Worm (Caenorhabditis elegans) whole organism, L3 larva: ENCODE results near the gene fbxb-35.

ENCODE experiments used
- aly-2 ChIP-seq: fragments of 150-350 bp; optimal IDR thresholded peaks from 2 replicates; lab custom pipeline; 2014; ENCODE audit warnings: missing biosample characterization, missing genetic modification characterization
- ceh-82 ChIP-seq: fragments of 150-350 bp; optimal IDR thresholded peaks from 2 replicates; lab custom pipeline; 2014; ENCODE audit warnings: missing biosample characterization, missing genetic modification characterization
- egl-27 ChIP-seq: sonication (generic microtip); optimal IDR thresholded peaks from 4 replicates; lab custom pipeline; 2017; ENCODE audit warnings: missing biosample characterization, missing genetic modification reagents, missing genetic modification characterization
- elt-2 ChIP-seq: sonication (generic microtip); optimal IDR thresholded peaks from 2 replicates; lab custom pipeline; 2016; ENCODE audit warnings: missing genetic modification reagents, mild to moderate bottlenecking, missing genetic modification characterization, missing compliant biosample characterization
- fkh-10 ChIP-seq: sonication (generic microtip); optimal IDR thresholded peaks from 2 replicates; lab custom pipeline; 2017; ENCODE audit warnings: missing biosample characterization, missing genetic modification reagents, missing genetic modification characterization
- jun-1 ChIP-seq: fragments of 150-350 bp; optimal IDR thresholded peaks from 2 replicates; lab custom pipeline; 2014; ENCODE audit warnings: missing biosample characterization, missing genetic modification reagents, missing genetic modification characterization
- lin-39 ChIP-seq: fragments of 150-350 bp; optimal IDR thresholded peaks from 2 replicates; lab custom pipeline; 2018; ENCODE audit warnings: missing biosample characterization, missing genetic modification reagents, missing genetic modification characterization
- nhr-12 ChIP-seq: fragments of 150-350 bp; optimal IDR thresholded peaks from 2 replicates; lab custom pipeline; 2014; ENCODE audit warnings: missing biosample characterization, missing genetic modification characterization
- nhr-237 ChIP-seq: fragments of 150-350 bp; optimal IDR thresholded peaks from 2 replicates; lab custom pipeline; 2014; ENCODE audit warnings: missing biosample characterization, missing genetic modification characterization
- nhr-76 ChIP-seq: fragments of 150-350 bp; sonication (generic microtip); optimal IDR thresholded peaks from 5 replicates; lab custom pipeline; 2014; ENCODE audit warnings: missing biosample characterization, missing genetic modification characterization
- nhr-77 ChIP-seq: fragments of 150-350 bp; optimal IDR thresholded peaks from 2 replicates; lab custom pipeline; 2014; ENCODE audit warnings: missing biosample characterization, missing genetic modification characterization
- pha-4 ChIP-seq: fragments of 150-350 bp; optimal IDR thresholded peaks from 2 replicates; lab custom pipeline; 2014; ENCODE audit warnings: missing biosample characterization, missing genetic modification reagents, missing genetic modification characterization
- snpc-4 ChIP-seq: fragments of 150-350 bp; optimal IDR thresholded peaks from 2 replicates; lab custom pipeline; 2014; ENCODE audit warnings: missing biosample characterization, missing genetic modification characterization
- unc-39 ChIP-seq: sonication (generic microtip); optimal IDR thresholded peaks from 4 replicates; lab custom pipeline; 2017; ENCODE audit warnings: missing biosample characterization, missing genetic modification characterization

DNA sequence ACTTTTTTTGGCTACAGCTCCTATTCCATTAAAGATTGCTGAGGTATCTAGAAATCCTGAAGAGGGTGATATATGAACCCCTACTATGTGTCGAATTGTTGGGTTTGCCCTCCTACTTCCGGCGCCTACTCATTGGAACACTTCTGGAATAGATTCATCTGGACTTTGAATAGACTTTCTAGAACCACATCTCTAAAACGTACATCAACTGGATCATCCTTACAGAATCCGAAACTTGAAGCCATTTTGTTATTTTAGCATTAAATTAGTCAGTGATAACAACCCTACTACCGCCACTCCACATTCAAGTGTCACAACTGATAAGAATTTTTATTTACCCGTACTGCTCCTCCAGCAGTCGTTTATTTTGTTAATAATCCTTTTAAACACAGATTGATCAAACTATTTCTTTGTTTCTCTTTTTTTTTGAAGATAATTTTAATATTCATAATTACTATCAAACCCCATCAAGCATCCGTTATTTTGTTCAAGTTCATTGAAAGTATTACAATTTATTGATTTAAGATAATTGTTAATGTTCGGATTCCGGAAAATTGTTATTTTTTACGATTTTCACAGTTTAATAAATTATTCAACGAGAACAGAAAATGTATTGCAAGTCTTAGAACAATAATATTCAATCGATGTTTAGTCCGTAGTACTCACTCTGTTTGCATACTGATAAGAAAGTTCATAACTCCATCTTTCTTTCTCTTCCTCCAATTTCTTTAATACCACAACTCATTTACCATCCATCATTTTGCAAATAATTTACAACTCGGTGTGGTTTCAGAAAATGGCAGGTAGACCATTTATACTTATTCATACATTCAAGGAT is 47.9 kb downstream of the fbxb-35 start, which contains the start of gene math-42:
- no peak for TF ChIP-seq pha-4 (tag; lab: Kevin White, UChicago)
- TF ChIP-seq aly-2 (tag; lab: Kevin White, UChicago), result no peak
- no peak for TF ChIP-seq nhr-76 (tag; lab: Kevin White, UChicago)
- no peak for TF ChIP-seq egl-27 (tag; lab: Kevin White, UChicago)
- TF ChIP-seq nhr-77, result no peak
- TF ChIP-seq jun-1 (tag; lab: Kevin White, UChicago), result no peak
- TF ChIP-seq nhr-237, result no peak
- TF ChIP-seq nhr-12 (tag; lab: Kevin White, UChicago), result no peak
- TF ChIP-seq ceh-82 (tag; lab: Kevin White, UChicago), result no peak
- TF ChIP-seq elt-2, result peak; percentile 60
- no peak for TF ChIP-seq snpc-4 (tag; lab: Kevin White, UChicago)
- no peak for TF ChIP-seq fkh-10
- TF ChIP-seq lin-39 (tag; lab: Kevin White, UChicago), result no peak
- TF ChIP-seq unc-39 (tag; lab: Kevin White, UChicago), result no peak
